Fruit fly (Drosophila melanogaster): ENCODE measurements around the gene CG44142.

dm6 chr3R:13264061-13264661, 48.8 kb downstream of the CG44142 start, which contains the start of gene Ravus:
- TF ChIP-seq Snoo (tag; optimal IDR thresholded peaks at IDR 0.05) (peak; percentile 43), CG14655 (GFP tag; optimal IDR thresholded peaks at IDR 0.05) (no peak), rn (GFP tag; IDR thresholded peaks at IDR 0.05) (no peak), Ets98B (GFP tag; IDR thresholded peaks at IDR 0.05) (no peak; the same call in 1 of the 2 replicates), CG12605 (GFP tag; IDR thresholded peaks at IDR 0.05) (no peak), CG32121 (GFP tag; IDR thresholded peaks at IDR 0.05) (0 out of 2 replicates have a peak, but pooled peaks have one; percentile 30), D1 (tag; optimal IDR thresholded peaks at IDR 0.05) (no peak), CG9948 (tag; optimal IDR thresholded peaks at IDR 0.05) (peak; percentile 46), Pif1B (GFP tag; optimal IDR thresholded peaks at IDR 0.05) (no peak), CG34367 (tag; optimal IDR thresholded peaks at IDR 0.05) (no peak), Pif1A (GFP tag; optimal IDR thresholded peaks at IDR 0.05) (no peak), CG10348 (GFP tag; IDR thresholded peaks at IDR 0.05) (no peak), EcR (GFP tag; optimal IDR thresholded peaks at IDR 0.05) (no peak), CG4496 (GFP tag; IDR thresholded peaks at IDR 0.05) (no peak)
